Worm (Caenorhabditis elegans): Measurements from ENCODE around the gene B0336.13.

The B0336.13 gene

DNA sequence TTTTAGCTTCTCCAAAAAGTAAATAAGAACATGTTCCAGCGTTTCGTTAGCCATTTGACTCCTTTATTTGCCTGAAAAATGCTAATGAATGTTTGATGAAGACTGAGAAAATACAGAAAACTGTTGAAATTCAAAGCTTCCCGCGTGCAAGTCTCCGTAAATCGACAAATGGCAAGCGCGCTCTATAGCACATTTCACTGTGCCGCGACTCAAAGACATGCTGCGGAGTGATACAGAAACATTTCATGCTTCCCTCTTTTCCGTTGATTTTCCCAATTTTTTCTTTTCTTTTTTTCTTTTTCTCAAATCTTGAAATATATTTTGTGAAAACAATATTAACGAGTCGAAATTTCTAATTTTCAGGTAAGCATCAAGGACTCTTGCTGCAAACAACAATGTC, 14.9 kb upstream of the B0336.13 start, which contains the start of the genes ska-3 and rps-12 (continued):
- TF ChIP-seq nhr-77 (tag; optimal IDR thresholded peaks at IDR 0.05) (peak; percentile 94), skn-1 (tag; optimal IDR thresholded peaks at IDR 0.05) (peak; percentile 85), nhr-10 (tag; optimal IDR thresholded peaks at IDR 0.05) (peak; percentile 90), nhr-237 (tag; optimal IDR thresholded peaks at IDR 0.05) (peak; percentile 84), blmp-1 (tag; optimal IDR thresholded peaks at IDR 0.05; ENCODE audit: insufficient read depth) (peak; percentile 94), alr-1 (tag; optimal IDR thresholded peaks at IDR 0.05) (no peak), C34F6.9 (tag; optimal IDR thresholded peaks at IDR 0.05) (peak; percentile 99), fos-1 (tag; optimal IDR thresholded peaks at IDR 0.05) (peak; percentile 99), lin-11 (tag; optimal IDR thresholded peaks at IDR 0.05) (peak; percentile 98), mab-5 (tag; optimal IDR thresholded peaks at IDR 0.05) (peak; percentile 97), nhr-23 (tag; optimal IDR thresholded peaks at IDR 0.05) (no peak), sem-4 (tag; optimal IDR thresholded peaks at IDR 0.05) (peak; percentile 99), R02D3.7 (tag; optimal IDR thresholded peaks at IDR 0.05) (peak; percentile 98), elt-3 (tag; optimal IDR thresholded peaks at IDR 0.05) (no peak), zag-1 (tag; optimal IDR thresholded peaks at IDR 0.05) (peak; percentile 97), unc-55 (GFP tag; optimal IDR thresholded peaks at IDR 0.05) (peak; percentile 100), ztf-11 (tag; optimal IDR thresholded peaks at IDR 0.05) (peak; percentile 45)

DNA sequence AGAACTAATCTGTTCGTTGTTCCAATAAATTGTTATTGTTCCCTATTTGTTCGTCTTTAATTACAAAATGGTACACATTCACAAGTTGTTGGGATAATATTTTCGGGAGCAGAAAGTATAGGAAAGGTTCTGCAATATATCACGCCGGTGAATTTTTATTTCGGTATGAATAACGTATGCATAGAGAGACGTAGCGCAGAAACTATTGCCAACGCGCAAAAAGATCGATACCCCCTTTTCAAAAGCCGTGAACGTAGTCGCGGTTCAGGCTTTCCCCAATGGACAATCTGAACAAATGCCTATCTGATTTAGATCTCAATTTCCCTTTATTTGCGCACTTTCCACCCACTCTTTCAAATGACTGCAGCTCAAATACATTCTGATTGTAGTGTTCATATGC, 13.7 kb upstream of the B0336.13 start, which contains the start of gene pst-2:
Gene pst-2, plus strand, starts transcription at position 293 of the 400 bp plus-strand sequence.
- TF ChIP-seq nhr-11 (tag; optimal IDR thresholded peaks at IDR 0.05), result no peak
- TF ChIP-seq nhr-21 (tag; optimal IDR thresholded peaks at IDR 0.05), result no peak
- no peak for TF ChIP-seq ztf-11 (tag; optimal IDR thresholded peaks at IDR 0.05)
- no peak for TF ChIP-seq ztf-4 (tag; optimal IDR thresholded peaks at IDR 0.05)
- no peak for TF ChIP-seq crh-2 (tag; optimal IDR thresholded peaks at IDR 0.05)
- no peak for TF ChIP-seq lin-39 (tag; optimal IDR thresholded peaks at IDR 0.05)
- no peak for TF ChIP-seq nhr-10 (tag; optimal IDR thresholded peaks at IDR 0.05)
- no peak for TF ChIP-seq elt-1 (tag; optimal IDR thresholded peaks at IDR 0.05)
- TF ChIP-seq Y55F3AM.14 (GFP tag; optimal IDR thresholded peaks at IDR 0.05), result no peak

DNA sequence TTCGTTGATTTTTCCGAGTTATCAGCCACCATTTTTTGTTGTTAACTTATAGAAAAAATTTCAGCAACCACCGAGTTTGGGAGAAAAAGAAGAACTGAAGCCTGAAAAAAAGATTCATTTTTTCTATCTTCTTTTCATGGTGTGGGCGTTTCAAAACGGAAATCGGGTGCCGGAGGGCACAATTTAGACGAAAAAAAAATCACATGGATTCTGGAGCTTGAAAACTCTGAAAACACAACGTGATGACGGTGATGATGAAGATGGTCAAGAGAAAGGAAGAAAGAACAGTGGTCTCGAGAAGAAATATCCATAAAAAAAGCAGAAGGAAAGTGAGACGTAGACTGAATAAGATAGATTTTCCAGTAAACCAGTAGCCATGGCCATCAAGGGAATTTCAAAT, 9.8 kb upstream of the B0336.13 start, which contains the start of gene rcan-1:
Gene rcan-1, minus strand, starts transcription at position 101 of the 400 bp plus-strand sequence.
- TF ChIP-seq lin-13 (GFP tag; optimal IDR thresholded peaks at IDR 0.05), result no peak

- TF ChIP-seq fos-1 (tag; optimal IDR thresholded peaks at IDR 0.05) (peak; percentile 48), gmeb-1 (tag; optimal IDR thresholded peaks at IDR 0.05) (no peak), ceh-82 (tag; optimal IDR thresholded peaks at IDR 0.05) (no peak), alr-1 (tag; optimal IDR thresholded peaks at IDR 0.05) (no peak), lin-13 (GFP tag; optimal IDR thresholded peaks at IDR 0.05) (peak; percentile 10), F13H6.1 (tag; optimal IDR thresholded peaks at IDR 0.05) (peak; percentile 78), sem-4 (tag; optimal IDR thresholded peaks at IDR 0.05) (peak; percentile 24), sma-3 (GFP tag; optimal IDR thresholded peaks at IDR 0.05) (no peak), unc-55 (GFP tag; optimal IDR thresholded peaks at IDR 0.05) (peak; percentile 67), ama-1 (optimal IDR thresholded peaks at IDR 0.05) (peak; percentile 48), sma-9 (GFP tag; optimal IDR thresholded peaks at IDR 0.05) (peak; percentile 63), sma-9 (tag; optimal IDR thresholded peaks at IDR 0.05) (no peak), C34F6.9 (tag; optimal IDR thresholded peaks at IDR 0.05) (peak; percentile 69), mbf-1 (tag; optimal IDR thresholded peaks at IDR 0.05) (no peak), crh-2 (tag; optimal IDR thresholded peaks at IDR 0.05) (peak; percentile 69), blmp-1 (tag; optimal IDR thresholded peaks at IDR 0.05; ENCODE audit: insufficient read depth) (no peak), lsy-2 (tag; optimal IDR thresholded peaks at IDR 0.05) (peak in 1 of 2 experiments; percentile 48), nhr-129 (tag; optimal IDR thresholded peaks at IDR 0.05) (peak; percentile 77), snpc-4 (tag; optimal IDR thresholded peaks at IDR 0.05) (peak; percentile 22)
These were observed 5.6 kb upstream of the B0336.13 start for ce11 chrIII:5688246-5688645.

DNA sequence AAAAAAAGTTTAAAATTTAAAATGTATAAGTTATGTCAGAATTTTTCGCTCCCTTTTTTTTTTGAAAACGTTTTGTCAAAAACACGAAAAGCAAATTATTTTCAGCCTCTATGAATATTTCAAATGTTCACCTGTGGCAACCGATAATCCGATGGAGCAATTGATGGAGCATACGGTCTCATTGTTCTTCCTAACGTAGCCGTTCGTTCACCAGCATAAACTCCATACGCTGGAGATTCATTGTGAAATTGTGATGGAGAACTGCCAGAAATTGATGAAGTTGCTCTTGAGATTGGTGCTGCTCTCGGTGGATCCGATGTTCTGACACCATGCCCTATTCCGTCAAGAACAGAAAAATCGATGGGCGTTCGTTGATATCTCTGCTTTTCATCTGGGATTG, 2.0 kb upstream of the B0336.13 start:
- TF ChIP-seq F13H6.1 (tag; optimal IDR thresholded peaks at IDR 0.05), result no peak
- TF ChIP-seq peb-1 (tag; optimal IDR thresholded peaks at IDR 0.05), result no peak
- no peak for TF ChIP-seq crh-2 (tag; optimal IDR thresholded peaks at IDR 0.05)
- TF ChIP-seq nhr-6 (tag; optimal IDR thresholded peaks at IDR 0.05), result no peak
- no peak for TF ChIP-seq nhr-77 (tag; optimal IDR thresholded peaks at IDR 0.05)
- no peak for TF ChIP-seq lsy-2 (tag; optimal IDR thresholded peaks at IDR 0.05)
- TF ChIP-seq nhr-25 (tag; optimal IDR thresholded peaks at IDR 0.05), result no peak
- no peak for TF ChIP-seq aly-2 (tag; optimal IDR thresholded peaks at IDR 0.05)
- TF ChIP-seq nhr-12 (tag; optimal IDR thresholded peaks at IDR 0.05), result no peak
- no peak for TF ChIP-seq lin-13 (GFP tag; optimal IDR thresholded peaks at IDR 0.05)
- TF ChIP-seq egl-27 (tag; optimal IDR thresholded peaks at IDR 0.05), result no peak
- TF ChIP-seq ztf-11 (tag; optimal IDR thresholded peaks at IDR 0.05), result no peak
- TF ChIP-seq elt-3 (tag; optimal IDR thresholded peaks at IDR 0.05), result no peak
- no peak for TF ChIP-seq mdl-1 (tag; optimal IDR thresholded peaks at IDR 0.05)
- TF ChIP-seq ZK546.5 (tag; optimal IDR thresholded peaks at IDR 0.05), result no peak
- TF ChIP-seq dmd-4 (tag; optimal IDR thresholded peaks at IDR 0.05), result no peak
- TF ChIP-seq fos-1 (tag; optimal IDR thresholded peaks at IDR 0.05), result no peak

Measured in whole organism, L2 larva.